Worm (Caenorhabditis elegans): ENCODE data around the gene ugt-62.

ce11 chrIII:4542362-4542931 lies 2.0 kb upstream of the ugt-62 start, which contains the start of the genes mrps-34 and cisd-3.1:
- TF ChIP-seq nhr-28 (tag; optimal IDR thresholded peaks at IDR 0.05) (no peak), pax-3 (tag; optimal IDR thresholded peaks at IDR 0.05) (no peak), elt-3 (tag; optimal IDR thresholded peaks at IDR 0.05) (no peak), nhr-237 (tag; optimal IDR thresholded peaks at IDR 0.05) (no peak), mef-2 (tag; optimal IDR thresholded peaks at IDR 0.05) (no peak), egl-27 (tag; optimal IDR thresholded peaks at IDR 0.05) (no peak), lin-13 (GFP tag; optimal IDR thresholded peaks at IDR 0.05) (no peak), sptf-1 (tag; optimal IDR thresholded peaks at IDR 0.05) (no peak), pag-3 (tag; optimal IDR thresholded peaks at IDR 0.05; ENCODE audit: borderline replicate concordance, insufficient read depth) (no peak), mdl-1 (tag; optimal IDR thresholded peaks at IDR 0.05) (no peak), fkh-10 (GFP tag; optimal IDR thresholded peaks at IDR 0.05) (no peak), ztf-11 (tag; optimal IDR thresholded peaks at IDR 0.05) (no peak)

All from whole organism, L1 larva.